Fruit fly (Drosophila melanogaster) whole organism, embryonic: ENCODE measurements around the gene Kah.

Experiments used
- Bdp1 ChIP-seq: fragments of 200-800 bp; sonication (Bioruptor generic); optimal IDR thresholded peaks from 3 replicates; lab custom pipeline; 2016; ENCODE audit warnings: missing biosample characterization, missing genetic modification characterization
- BtbVII ChIP-seq: fragments of 200-800 bp; sonication (Bioruptor generic); optimal IDR thresholded peaks from 3 replicates; lab custom pipeline; 2017; ENCODE audit warnings: missing biosample characterization, mild to moderate bottlenecking, missing genetic modification characterization
- CG10565 ChIP-seq: fragments of 200-800 bp; sonication (Bioruptor generic); optimal IDR thresholded peaks from 3 replicates; lab custom pipeline; 2016; ENCODE audit warnings: missing biosample characterization, mild to moderate bottlenecking, missing genetic modification characterization
- CG11093 ChIP-seq: fragments of 200-800 bp; sonication (Bioruptor generic); IDR thresholded peaks from 3 replicates; pipeline ENCODE4 v1.3.6; 2022; ENCODE audit warnings: missing biosample characterization, missing genetic modification characterization
- CG11456 ChIP-seq: fragments of 200-800 bp; sonication (Bioruptor generic); IDR thresholded peaks from 3 replicates; pipeline ENCODE4 v1.3.6; 2022; ENCODE audit warnings: missing biosample characterization, missing genetic modification characterization
- CG11695 ChIP-seq: fragments of 200-800 bp; sonication (Bioruptor generic); IDR thresholded peaks from 3 replicates; pipeline ENCODE4 v1.3.6; 2022; ENCODE audit warnings: missing biosample characterization, missing genetic modification characterization
- CG12659 ChIP-seq: fragments of 200-800 bp; sonication (Bioruptor generic); optimal IDR thresholded peaks from 3 replicates; lab custom pipeline; 2017; ENCODE audit warnings: mild to moderate bottlenecking, missing biosample characterization, missing genetic modification reagents, missing genetic modification characterization
- CG12769 ChIP-seq: fragments of 200-800 bp; sonication (Bioruptor generic); optimal IDR thresholded peaks from 2 replicates; lab custom pipeline; 2019; ENCODE audit warnings: missing biosample characterization, mild to moderate bottlenecking, missing genetic modification characterization, moderate library complexity
- CG14014 ChIP-seq: fragments of 200-800 bp; sonication (Bioruptor generic); IDR thresholded peaks from 2 replicates; pipeline ENCODE4 v1.3.6; 2022; ENCODE audit warnings: missing biosample characterization, missing genetic modification characterization
- CG15269 ChIP-seq: fragments of 200-800 bp; sonication (Bioruptor generic); optimal IDR thresholded peaks from 2 replicates; lab custom pipeline; 2018; ENCODE audit warnings: missing biosample characterization, mild to moderate bottlenecking, missing genetic modification characterization, moderate library complexity
- CG17612 ChIP-seq: fragments of 200-800 bp; sonication (Bioruptor generic); IDR thresholded peaks from 2 replicates; pipeline ENCODE4 v1.3.6; 2022; ENCODE audit warnings: missing biosample characterization, missing genetic modification characterization
- CG2199 ChIP-seq: fragments of 200-800 bp; sonication (Bioruptor generic); IDR thresholded peaks from 3 replicates; pipeline ENCODE4 v1.3.6; 2022; ENCODE audit warnings: missing biosample characterization, missing genetic modification characterization
- CG30020 ChIP-seq: fragments of 200-800 bp; optimal IDR thresholded peaks from 2 replicates; lab custom pipeline; 2019; ENCODE audit warnings: missing biosample characterization, mild to moderate bottlenecking, missing genetic modification characterization, moderate library complexity
- CG31388 ChIP-seq: fragments of 200-800 bp; sonication (Bioruptor generic); optimal IDR thresholded peaks from 2 replicates; lab custom pipeline; 2016; ENCODE audit warnings: missing biosample characterization, missing genetic modification characterization
- CG31441 ChIP-seq: fragments of 200-800 bp; sonication (Bioruptor generic); IDR thresholded peaks from 2 replicates; pipeline ENCODE4 v1.3.6; 2022; ENCODE audit warnings: missing biosample characterization, missing genetic modification characterization
- CG3995 ChIP-seq: fragments of 200-800 bp; sonication (Bioruptor generic); optimal IDR thresholded peaks from 3 replicates; lab custom pipeline; 2016; ENCODE audit warnings: missing biosample characterization, missing genetic modification characterization
- CG4730 ChIP-seq: fragments of 200-800 bp; sonication (Bioruptor generic); IDR thresholded peaks from 2 replicates; pipeline ENCODE4 v1.3.6; 2022; ENCODE audit warnings: missing biosample characterization, missing genetic modification characterization
- CG5180 ChIP-seq: fragments of 200-800 bp; sonication (Bioruptor generic); optimal IDR thresholded peaks from 3 replicates; lab custom pipeline; 2017; ENCODE audit warnings: missing biosample characterization, missing genetic modification characterization, mild to moderate bottlenecking, moderate library complexity, missing genetic modification reagents
- CG7271 ChIP-seq: fragments of 200-800 bp; sonication (Bioruptor generic); optimal IDR thresholded peaks from 2 replicates; lab custom pipeline; 2018; ENCODE audit warnings: missing biosample characterization, mild to moderate bottlenecking, missing genetic modification characterization, moderate library complexity
- CG7357 ChIP-seq: fragments of 200-800 bp; sonication (Bioruptor generic); IDR thresholded peaks from 3 replicates; pipeline ENCODE4 v1.3.6; 2022; ENCODE audit warnings: missing biosample characterization, missing genetic modification characterization
- Doc2 ChIP-seq: fragments of 200-800 bp; sonication (Bioruptor generic); IDR thresholded peaks from 2 replicates; pipeline ENCODE4 v1.3.6; 2022; ENCODE audit warnings: missing biosample characterization, missing genetic modification characterization
- Dref ChIP-seq: fragments of 200-800 bp; sonication (Bioruptor generic); IDR thresholded peaks from 2 replicates; pipeline ENCODE4 v1.3.6; 2022; ENCODE audit warnings: missing biosample characterization, missing genetic modification characterization
- Drgx ChIP-seq: fragments of 200-800 bp; sonication (Bioruptor generic); IDR thresholded peaks from 2 replicates; pipeline ENCODE4 v1.3.6; 2022; ENCODE audit warnings: missing biosample characterization, missing genetic modification characterization
- Fer2 ChIP-seq: fragments of 200-800 bp; sonication (Bioruptor generic); optimal IDR thresholded peaks from 2 replicates; lab custom pipeline; 2018; ENCODE audit warnings: missing biosample characterization, mild to moderate bottlenecking, missing genetic modification characterization, moderate library complexity
- Gug ChIP-seq: fragments of 200-800 bp; sonication (Bioruptor generic); IDR thresholded peaks from 4 replicates; pipeline ENCODE4 v1.3.6; 2022; ENCODE audit warnings: missing biosample characterization, missing genetic modification characterization
- Lpt ChIP-seq: fragments of >200 bp; optimal IDR thresholded peaks from 2 replicates; lab custom pipeline; 2018; ENCODE audit warnings: missing biosample characterization, missing genetic modification characterization
- Meics ChIP-seq: fragments of 200-800 bp; sonication (Bioruptor generic); optimal IDR thresholded peaks from 2 replicates; lab custom pipeline; 2017; ENCODE audit warnings: missing biosample characterization, mild to moderate bottlenecking, missing genetic modification characterization
- Ravus ChIP-seq: fragments of 200-800 bp; sonication (Bioruptor generic); IDR thresholded peaks from 2 replicates; pipeline ENCODE4 v1.3.6; 2022; ENCODE audit warnings: missing biosample characterization, missing genetic modification characterization
- Sox100B ChIP-seq: fragments of 200-800 bp; sonication (Bioruptor generic); optimal IDR thresholded peaks from 3 replicates; lab custom pipeline; 2018; ENCODE audit warnings: missing biosample characterization, mild to moderate bottlenecking, missing genetic modification characterization
- Xrp1 ChIP-seq: fragments of 200-800 bp; sonication (Bioruptor generic); IDR thresholded peaks from 2 replicates; pipeline ENCODE4 v1.3.6; 2022; ENCODE audit warnings: missing biosample characterization, missing genetic modification characterization
- ab ChIP-seq: fragments of 200-800 bp; sonication (Bioruptor generic); optimal IDR thresholded peaks from 2 replicates; lab custom pipeline; 2016; ENCODE audit warnings: missing biosample characterization, missing genetic modification characterization
- abd-A ChIP-seq: fragments of 200-800 bp; sonication (Bioruptor generic); optimal IDR thresholded peaks from 3 replicates; lab custom pipeline; 2019; ENCODE audit warnings: missing biosample characterization, mild to moderate bottlenecking, missing genetic modification characterization, moderate library complexity
- bab2 ChIP-seq: fragments of 200-800 bp; sonication (Bioruptor generic); optimal IDR thresholded peaks from 2 replicates; lab custom pipeline; 2016; ENCODE audit warnings: missing biosample characterization, missing genetic modification characterization
- cas ChIP-seq: fragments of 200-800 bp; sonication (Bioruptor generic); IDR thresholded peaks from 2 replicates; pipeline ENCODE4 v1.3.6; 2022; ENCODE audit warnings: missing biosample characterization, missing genetic modification characterization
- corto ChIP-seq: fragments of 200-800 bp; sonication (Bioruptor generic); optimal IDR thresholded peaks from 2 replicates; lab custom pipeline; 2016; ENCODE audit warnings: missing biosample characterization, mild to moderate bottlenecking, missing genetic modification characterization, moderate library complexity
- crp ChIP-seq, 2 experiments: fragments of 200-800 bp; sonication (Bioruptor generic); optimal IDR thresholded peaks; 2 replicates in 1 of 2; 3 replicates in 1 of 2; lab custom pipeline; 2017; ENCODE audit warnings: missing biosample characterization in 2 of 2, missing genetic modification characterization in 2 of 2, mild to moderate bottlenecking in 1 of 2, moderate library complexity in 1 of 2
- fd3F ChIP-seq: fragments of 200-800 bp; sonication (Bioruptor generic); optimal IDR thresholded peaks from 2 replicates; lab custom pipeline; 2018; ENCODE audit warnings: missing biosample characterization, mild to moderate bottlenecking, missing genetic modification characterization, moderate library complexity
- grn ChIP-seq: fragments of 200-800 bp; sonication (Bioruptor generic); optimal IDR thresholded peaks from 3 replicates; lab custom pipeline; 2017; ENCODE audit warnings: missing biosample characterization, missing genetic modification characterization
- ken ChIP-seq: fragments of 200-800 bp; sonication (Bioruptor generic); IDR thresholded peaks from 3 replicates; pipeline ENCODE4 v1.3.6; 2022; ENCODE audit warnings: missing biosample characterization, missing genetic modification characterization
- klu ChIP-seq: fragments of 200-800 bp; sonication (Bioruptor generic); IDR thresholded peaks from 2 replicates; pipeline ENCODE4 v1.3.6; 2022; ENCODE audit warnings: missing biosample characterization, missing genetic modification characterization
- luna ChIP-seq: fragments of 200-800 bp; sonication (Bioruptor generic); optimal IDR thresholded peaks from 2 replicates; lab custom pipeline; 2016; ENCODE audit warnings: missing biosample characterization, missing genetic modification characterization
- maf-S ChIP-seq: fragments of 200-800 bp; sonication (Bioruptor generic); optimal IDR thresholded peaks from 2 replicates; lab custom pipeline; 2016; ENCODE audit warnings: missing biosample characterization, missing genetic modification characterization
- prd ChIP-seq, 3 experiments: fragments of >200 bp in 2 of 3; fragments of 200-800 bp in 1 of 3; sonication (Bioruptor generic) in 1 of 3; optimal IDR thresholded peaks in 2 of 3; IDR thresholded peaks in 1 of 3; 2 replicates in 2 of 3; 3 replicates in 1 of 3; pipeline versions ENCODE4 v1.3.6 to Lab custom; 2017 to 2022; ENCODE audit warnings: missing biosample characterization in 1 of 3, missing genetic modification characterization in 1 of 3
- pum ChIP-seq: fragments of 200-800 bp; sonication (Bioruptor generic); optimal IDR thresholded peaks from 2 replicates; lab custom pipeline; 2016; ENCODE audit warnings: missing biosample characterization, missing genetic modification characterization
- sim ChIP-seq: fragments of 200-800 bp; sonication (Bioruptor generic); IDR thresholded peaks from 2 replicates; pipeline ENCODE4 v1.3.6; 2022; ENCODE audit warnings: missing biosample characterization, missing genetic modification characterization
- sisA ChIP-seq: fragments of 200-800 bp; sonication (Bioruptor generic); IDR thresholded peaks from 2 replicates; pipeline ENCODE4 v1.3.6; 2022; ENCODE audit warnings: missing biosample characterization, missing genetic modification characterization
- tgo ChIP-seq: fragments of 200-800 bp; sonication (Bioruptor generic); IDR thresholded peaks from 3 replicates; pipeline ENCODE4 v1.3.6; 2022; ENCODE audit warnings: missing biosample characterization, missing genetic modification characterization
- toy ChIP-seq: fragments of 200-800 bp; sonication (Bioruptor generic); IDR thresholded peaks from 2 replicates; pipeline ENCODE4 v1.3.6; 2022; ENCODE audit warnings: missing biosample characterization, missing genetic modification characterization
- trh ChIP-seq: fragments of 200-800 bp; sonication (Bioruptor generic); optimal IDR thresholded peaks from 2 replicates; lab custom pipeline; 2016; ENCODE audit warnings: missing biosample characterization, missing genetic modification characterization
- zen ChIP-seq: fragments of 200-800 bp; sonication (Bioruptor generic); optimal IDR thresholded peaks from 3 replicates; lab custom pipeline; 2018; ENCODE audit warnings: missing biosample characterization, mild to moderate bottlenecking, missing genetic modification characterization, moderate library complexity

Gene Kah

DNA sequence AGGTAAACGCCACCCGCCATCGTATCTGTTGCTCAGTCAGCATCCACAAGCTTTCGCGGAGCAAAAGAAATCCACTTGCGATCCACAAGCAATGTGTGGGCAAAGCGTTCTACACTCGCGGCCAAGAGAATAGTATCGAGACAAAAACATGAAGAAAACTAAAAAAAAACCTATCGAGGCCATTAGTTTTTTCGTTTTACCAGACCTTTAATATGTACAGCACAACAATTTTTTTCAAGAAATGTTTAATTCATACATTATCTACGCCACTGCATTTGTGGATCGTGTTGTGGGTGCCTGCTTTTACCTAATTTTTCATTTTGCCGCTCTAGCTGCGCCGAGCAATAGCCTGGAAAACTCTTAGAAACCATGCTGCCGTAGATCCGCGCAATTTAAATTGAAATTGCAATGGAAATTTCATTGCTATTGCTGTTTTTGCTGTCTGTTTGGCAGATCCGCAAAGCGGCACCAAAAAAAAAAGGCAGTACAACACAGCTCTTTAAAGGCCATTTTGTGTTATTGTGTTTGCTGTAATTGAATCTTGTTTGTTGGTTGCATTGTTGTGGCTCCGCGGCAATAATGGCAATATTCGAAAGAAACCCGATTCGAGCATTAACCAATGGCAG is 26.0 kb downstream of the Kah start (continued):
- TF ChIP-seq CG17612 (GFP tag; lab: Robert Waterston, UW) (peak; percentile 53; the same call in 1 of the 2 replicates), sim (GFP tag; lab: Robert Waterston, UW) (peak; percentile 72), CG31441 (GFP tag; lab: Robert Waterston, UW) (peak; percentile 76), Sox100B (GFP tag; lab: Kevin White, UChicago) (peak; percentile 65), CG2199 (GFP tag; lab: Robert Waterston, UW) (peak; percentile 82; the same call in 2 of the 3 replicates), fd3F (GFP tag; lab: Kevin White, UChicago) (no peak), klu (GFP tag; lab: Robert Waterston, UW) (no peak), CG14014 (GFP tag; lab: Robert Waterston, UW) (peak; percentile 58; the same call in 1 of the 2 replicates), crp (GFP tag; optimal IDR thresholded peaks at IDR 0.05; lab: Kevin White, UChicago) (no peak), prd (optimal IDR thresholded peaks at IDR 0.05; lab: Kevin White, UChicago) (no peak), prd (GFP tag; IDR thresholded peaks at IDR 0.05; lab: Robert Waterston, UW) (peak; percentile 79), CG12659 (GFP tag; lab: Kevin White, UChicago) (peak; percentile 36), CG12769 (tag; lab: Kevin White, UChicago) (peak; percentile 30), CG7271 (tag; lab: Kevin White, UChicago) (no peak), ab (no peak), toy (GFP tag; lab: Robert Waterston, UW) (no peak), Gug (GFP tag; lab: Robert Waterston, UW) (peak; percentile 6; the same call in 1 of the 4 replicates), Ravus (GFP tag; lab: Robert Waterston, UW) (no peak; the same call in 1 of the 2 replicates), CG11456 (GFP tag; lab: Robert Waterston, UW) (0 out of 3 replicates have a peak, but pooled peaks have one; percentile 65), CG3995 (GFP tag; lab: Kevin White, UChicago) (no peak), CG10565 (GFP tag; lab: Kevin White, UChicago) (no peak), trh (no peak), bab2 (peak; percentile 65), Dref (GFP tag; lab: Robert Waterston, UW) (no peak), Lpt (GFP tag; lab: Kevin White, UChicago) (no peak), CG31388 (peak; percentile 53), sisA (GFP tag; lab: Robert Waterston, UW) (peak; percentile 68), tgo (GFP tag; lab: Robert Waterston, UW) (peak; percentile 67), CG4730 (GFP tag; lab: Robert Waterston, UW) (0 out of 2 replicates have a peak, but pooled peaks have one; percentile 27), ken (GFP tag; lab: Robert Waterston, UW) (peak; percentile 71), Bdp1 (GFP tag; lab: Kevin White, UChicago) (no peak), CG7357 (GFP tag; lab: Robert Waterston, UW) (0 out of 3 replicates have a peak, but pooled peaks have one; percentile 43), BtbVII (GFP tag; lab: Kevin White, UChicago) (no peak), Meics (GFP tag; lab: Kevin White, UChicago) (peak; percentile 63), CG15269 (peak; percentile 68), corto (no peak), maf-S (GFP tag; lab: Kevin White, UChicago) (no peak), grn (GFP tag; lab: Kevin White, UChicago) (no peak), CG5180 (GFP tag; lab: Kevin White, UChicago) (peak; percentile 64), CG11093 (0 out of 3 replicates have a peak, but pooled peaks have one; percentile 29), luna (GFP tag; lab: Kevin White, UChicago) (no peak), CG30020 (tag; lab: Kevin White, UChicago) (no peak), Drgx (GFP tag; lab: Robert Waterston, UW) (peak; percentile 92), abd-A (tag; lab: Kevin White, UChicago) (no peak), pum (GFP tag; lab: Kevin White, UChicago) (peak; percentile 12), Doc2 (GFP tag; lab: Robert Waterston, UW) (no peak), Xrp1 (GFP tag; lab: Robert Waterston, UW) (peak; percentile 85), zen (peak; percentile 33), Fer2 (tag; lab: Kevin White, UChicago) (no peak), CG11695 (peak; percentile 84), cas (GFP tag; lab: Robert Waterston, UW) (no peak)
